Worm (Caenorhabditis elegans) whole organism, young adult: ENCODE results near the gene zig-12.

Source experiments
- B0035.1 ChIP-seq: sonication (generic microtip); optimal IDR thresholded peaks from 2 replicates; lab custom pipeline; 2016; ENCODE audit warnings: missing genetic modification characterization, mild to moderate bottlenecking, missing compliant biosample characterization, missing genotype, missing genetic modification reagents
- B0261.1 ChIP-seq: sonication (generic microtip); optimal IDR thresholded peaks from 2 replicates; lab custom pipeline; 2016; ENCODE audit warnings: mild to moderate bottlenecking, missing genetic modification characterization, moderate library complexity, missing compliant biosample characterization
- B0336.3 ChIP-seq: fragments of 200-800 bp; sonication (Bioruptor generic); IDR thresholded peaks from 2 replicates; pipeline ENCODE4 v1.3.6; 2022; ENCODE audit warnings: missing genetic modification characterization, missing compliant biosample characterization
- F10E7.11 ChIP-seq: sonication (generic microtip); optimal IDR thresholded peaks from 2 replicates; lab custom pipeline; 2017; ENCODE audit warnings: mild to moderate bottlenecking, missing genetic modification characterization, moderate library complexity, missing compliant biosample characterization
- F22D6.2 ChIP-seq: sonication (generic microtip); optimal IDR thresholded peaks from 2 replicates; lab custom pipeline; 2016; ENCODE audit warnings: mild to moderate bottlenecking, missing genetic modification characterization, missing compliant biosample characterization
- F55B11.4 ChIP-seq: sonication (generic microtip); optimal IDR thresholded peaks from 2 replicates; lab custom pipeline; 2016; ENCODE audit warnings: missing compliant biosample characterization, missing genetic modification characterization, borderline replicate concordance; ENCODE audit not compliant: insufficient read depth
- K12H6.12 ChIP-seq: fragments of 200-800 bp; sonication (Bioruptor generic); optimal IDR thresholded peaks from 2 replicates; lab custom pipeline; 2018; ENCODE audit warnings: mild to moderate bottlenecking, missing genetic modification characterization, missing compliant biosample characterization
- T26A5.8 ChIP-seq: sonication (generic microtip); optimal IDR thresholded peaks from 2 replicates; lab custom pipeline; 2016; ENCODE audit warnings: missing genetic modification characterization, missing compliant biosample characterization
- Y79H2A.3 ChIP-seq: fragments of 200-800 bp; sonication (Bioruptor generic); conservative IDR thresholded peaks from 2 replicates; pipeline ENCODE4 v1.3.6; 2022; ENCODE audit warnings: missing genetic modification reagents, missing genetic modification characterization, missing compliant biosample characterization
- akir-1 ChIP-seq: fragments of 200-800 bp; sonication (Bioruptor generic); optimal IDR thresholded peaks from 2 replicates; lab custom pipeline; 2018; ENCODE audit warnings: mild to moderate bottlenecking, missing genetic modification characterization, moderate library complexity, missing compliant biosample characterization
- aptf-2 ChIP-seq: fragments of 200-800 bp; sonication (Bioruptor generic); conservative IDR thresholded peaks from 2 replicates; pipeline ENCODE4 v1.3.6; 2022; ENCODE audit warnings: missing genetic modification reagents, missing genetic modification characterization, missing compliant biosample characterization
- athp-1 ChIP-seq: sonication (generic microtip); optimal IDR thresholded peaks from 2 replicates; lab custom pipeline; 2017; ENCODE audit warnings: mild to moderate bottlenecking, missing genetic modification characterization, missing compliant biosample characterization
- attf-3 ChIP-seq: fragments of 200-800 bp; sonication (Bioruptor generic); conservative IDR thresholded peaks from 2 replicates; pipeline ENCODE4 v1.3.6; 2022; ENCODE audit warnings: missing genetic modification reagents, missing genetic modification characterization, missing compliant biosample characterization
- attf-6 ChIP-seq: fragments of 200-800 bp; sonication (Bioruptor generic); IDR thresholded peaks from 2 replicates; pipeline ENCODE4 v1.3.6; 2022; ENCODE audit warnings: missing genetic modification reagents, missing genetic modification characterization, missing compliant biosample characterization
- cebp-2 ChIP-seq: fragments of 200-800 bp; sonication (Bioruptor generic); IDR thresholded peaks from 2 replicates; pipeline ENCODE4 v1.3.6; 2022; ENCODE audit warnings: missing genetic modification characterization, missing compliant biosample characterization
- ceh-100 ChIP-seq: fragments of 200-800 bp; sonication (Bioruptor generic); IDR thresholded peaks from 2 replicates; pipeline ENCODE4 v1.3.6; 2022; ENCODE audit warnings: missing genetic modification reagents, missing genetic modification characterization, missing compliant biosample characterization
- ceh-27 ChIP-seq: fragments of 200-800 bp; sonication (Bioruptor generic); optimal IDR thresholded peaks from 2 replicates; lab custom pipeline; 2018; ENCODE audit warnings: mild to moderate bottlenecking, missing genetic modification characterization, moderate library complexity, missing compliant biosample characterization
- die-1 ChIP-seq: sonication (generic microtip); optimal IDR thresholded peaks from 2 replicates; lab custom pipeline; 2016; ENCODE audit warnings: missing genotype, mild to moderate bottlenecking, missing genetic modification characterization, missing compliant biosample characterization
- dox-1 ChIP-seq: fragments of 200-800 bp; sonication (Bioruptor generic); IDR thresholded peaks from 2 replicates; pipeline ENCODE4 v1.3.6; 2022; ENCODE audit warnings: missing genetic modification reagents, missing genetic modification characterization, missing compliant biosample characterization
- dpff-1 ChIP-seq: sonication (generic microtip); optimal IDR thresholded peaks from 2 replicates; lab custom pipeline; 2017; ENCODE audit warnings: mild to moderate bottlenecking, missing genetic modification characterization, missing compliant biosample characterization
- egl-18 ChIP-seq: fragments of 200-800 bp; sonication (Bioruptor generic); IDR thresholded peaks from 2 replicates; pipeline ENCODE4 v1.3.6; 2022; ENCODE audit warnings: missing genetic modification reagents, missing genetic modification characterization, missing compliant biosample characterization
- egl-44 ChIP-seq: fragments of 200-800 bp; sonication (Bioruptor generic); IDR thresholded peaks from 2 replicates; pipeline ENCODE4 v1.3.6; 2022; ENCODE audit warnings: missing genetic modification reagents, missing genetic modification characterization, missing compliant biosample characterization
- egrh-3 ChIP-seq: fragments of 200-800 bp; sonication (Bioruptor generic); IDR thresholded peaks from 2 replicates; pipeline ENCODE4 v1.3.6; 2022; ENCODE audit warnings: missing genetic modification reagents, missing genetic modification characterization, missing compliant biosample characterization
- fkh-3 ChIP-seq: sonication (generic microtip); optimal IDR thresholded peaks from 2 replicates; lab custom pipeline; 2016; ENCODE audit warnings: mild to moderate bottlenecking, missing genetic modification characterization, missing compliant biosample characterization
- hlh-26 ChIP-seq: fragments of 200-800 bp; sonication (Bioruptor generic); conservative IDR thresholded peaks from 2 replicates; pipeline ENCODE4 v1.3.6; 2022; ENCODE audit warnings: missing genetic modification reagents, missing genetic modification characterization, missing compliant biosample characterization
- hrde-1 ChIP-seq: sonication (generic microtip); optimal IDR thresholded peaks from 2 replicates; lab custom pipeline; 2016; ENCODE audit warnings: missing genetic modification characterization, mild to moderate bottlenecking, missing compliant biosample characterization, moderate library complexity, missing genotype, missing genetic modification reagents, borderline replicate concordance
- let-526 ChIP-seq: fragments of 200-800 bp; sonication (Bioruptor generic); IDR thresholded peaks from 2 replicates; pipeline ENCODE4 v1.3.6; 2022; ENCODE audit warnings: missing genetic modification reagents, missing genetic modification characterization, missing compliant biosample characterization
- let-607 ChIP-seq, 2 experiments: fragments of 200-800 bp in 1 of 2; sonication (Bioruptor generic) in 1 of 2; sonication (generic microtip) in 1 of 2; optimal IDR thresholded peaks; 2 replicates each; lab custom pipeline; 2016 to 2018; ENCODE audit warnings: mild to moderate bottlenecking in 2 of 2, missing compliant biosample characterization in 2 of 2, missing genetic modification characterization in 2 of 2, moderate library complexity in 2 of 2, missing genotype in 1 of 2
- lin-35 ChIP-seq, 3 experiments: fragments of 150-350 bp in 2 of 3; sonication (generic microtip) in 1 of 3; optimal IDR thresholded peaks; 2 replicates each; lab custom pipeline; 2014 to 2018; ENCODE audit warnings: missing biosample characterization in 3 of 3, missing genetic modification characterization in 3 of 3, missing genetic modification reagents in 3 of 3
- lsl-1 ChIP-seq: fragments of 200-800 bp; sonication (Bioruptor generic); optimal IDR thresholded peaks from 2 replicates; lab custom pipeline; 2018; ENCODE audit warnings: mild to moderate bottlenecking, missing genetic modification characterization, moderate library complexity, missing compliant biosample characterization
- madf-10 ChIP-seq: sonication (generic microtip); optimal IDR thresholded peaks from 2 replicates; lab custom pipeline; 2016; ENCODE audit warnings: mild to moderate bottlenecking, missing genetic modification characterization, missing compliant biosample characterization
- mes-4 ChIP-seq: sonication (generic microtip); optimal IDR thresholded peaks from 2 replicates; lab custom pipeline; 2016; ENCODE audit warnings: missing genotype, missing genetic modification characterization, missing compliant biosample characterization
- nfyb-1 ChIP-seq: fragments of 200-800 bp; sonication (Bioruptor generic); IDR thresholded peaks from 2 replicates; pipeline ENCODE4 v1.3.6; 2022; ENCODE audit warnings: missing genetic modification reagents, missing genetic modification characterization, missing compliant biosample characterization
- nhr-179 ChIP-seq: sonication (generic microtip); optimal IDR thresholded peaks from 2 replicates; lab custom pipeline; 2016; ENCODE audit warnings: mild to moderate bottlenecking, missing genetic modification characterization, missing compliant biosample characterization
- nhr-27 ChIP-seq: fragments of 200-800 bp; sonication (Bioruptor generic); optimal IDR thresholded peaks from 2 replicates; lab custom pipeline; 2018; ENCODE audit warnings: mild to moderate bottlenecking, missing genetic modification characterization, moderate library complexity, missing compliant biosample characterization
- rcor-1 ChIP-seq: fragments of 200-800 bp; sonication (Bioruptor generic); IDR thresholded peaks from 2 replicates; pipeline ENCODE4 v1.3.6; 2022; ENCODE audit warnings: missing genetic modification reagents, missing genetic modification characterization, missing compliant biosample characterization
- repo-1 ChIP-seq: sonication (generic microtip); optimal IDR thresholded peaks from 2 replicates; lab custom pipeline; 2017; ENCODE audit warnings: mild to moderate bottlenecking, missing genetic modification characterization, missing compliant biosample characterization
- sdz-38 ChIP-seq: sonication (generic microtip); optimal IDR thresholded peaks from 2 replicates; lab custom pipeline; 2016; ENCODE audit warnings: missing genotype, missing genetic modification characterization, missing compliant biosample characterization
- snpc-1.3 ChIP-seq: sonication (generic microtip); optimal IDR thresholded peaks from 2 replicates; lab custom pipeline; 2017; ENCODE audit warnings: missing genetic modification characterization, mild to moderate bottlenecking, missing compliant biosample characterization, antibody characterized with exemption, moderate library complexity, missing genotype, missing genetic modification reagents; ENCODE audit not compliant: insufficient read depth
- snpc-4 ChIP-seq, 5 experiments: fragments of 150-350 bp in 1 of 5; sonication (generic microtip) in 4 of 5; optimal IDR thresholded peaks; 2 replicates each; lab custom pipeline; 2014 to 2018; ENCODE audit warnings: missing genetic modification characterization in 5 of 5, missing biosample characterization in 3 of 5, antibody characterized with exemption in 2 of 5, mild to moderate bottlenecking in 2 of 5, missing compliant biosample characterization in 2 of 5, missing genotype in 2 of 5, moderate library complexity in 2 of 5, missing genetic modification reagents in 1 of 5
- somi-1 ChIP-seq: fragments of 200-800 bp; sonication (Bioruptor generic); optimal IDR thresholded peaks from 2 replicates; lab custom pipeline; 2018; ENCODE audit warnings: mild to moderate bottlenecking, missing genetic modification characterization, missing compliant biosample characterization
- tlf-1 ChIP-seq: fragments of 200-800 bp; sonication (Bioruptor generic); optimal IDR thresholded peaks from 2 replicates; lab custom pipeline; 2018; ENCODE audit warnings: mild to moderate bottlenecking, missing genetic modification characterization, missing compliant biosample characterization
- ztf-26 ChIP-seq: sonication (generic microtip); optimal IDR thresholded peaks from 2 replicates; lab custom pipeline; 2017; ENCODE audit warnings: missing genetic modification characterization, missing compliant biosample characterization

Gene zig-12

ce11 chrX:8764044-8764443, 337 bp downstream of the zig-12 start:
- TF ChIP-seq B0035.1 (no peak), akir-1 (no peak), B0336.3 (no peak), hlh-26 (GFP tag; lab: Robert Waterston, UW) (no peak), aptf-2 (GFP tag; lab: Robert Waterston, UW) (no peak), mes-4 (tag; lab: Kevin White, UChicago) (no peak), cebp-2 (GFP tag; lab: Robert Waterston, UW) (no peak), ceh-27 (GFP tag; lab: Kevin White, UChicago) (no peak), repo-1 (tag; lab: Kevin White, UChicago) (no peak), Y79H2A.3 (no peak), sdz-38 (tag; lab: Kevin White, UChicago) (no peak), tlf-1 (GFP tag; lab: Kevin White, UChicago) (no peak), B0261.1 (tag; lab: Kevin White, UChicago) (no peak), T26A5.8 (no peak), F55B11.4 (tag; lab: Kevin White, UChicago) (no peak), egl-44 (GFP tag; lab: Robert Waterston, UW) (no peak), snpc-4 (GFP tag; optimal IDR thresholded peaks at IDR 0.05; lab: Kevin White, UChicago) (no peak), snpc-4 (tag; optimal IDR thresholded peaks at IDR 0.05; lab: Kevin White, UChicago) (no peak), lin-35 (GFP tag; optimal IDR thresholded peaks at IDR 0.05; lab: Kevin White, UChicago) (no peak), hrde-1 (tag; lab: Kevin White, UChicago) (no peak), attf-6 (no peak)

DNA sequence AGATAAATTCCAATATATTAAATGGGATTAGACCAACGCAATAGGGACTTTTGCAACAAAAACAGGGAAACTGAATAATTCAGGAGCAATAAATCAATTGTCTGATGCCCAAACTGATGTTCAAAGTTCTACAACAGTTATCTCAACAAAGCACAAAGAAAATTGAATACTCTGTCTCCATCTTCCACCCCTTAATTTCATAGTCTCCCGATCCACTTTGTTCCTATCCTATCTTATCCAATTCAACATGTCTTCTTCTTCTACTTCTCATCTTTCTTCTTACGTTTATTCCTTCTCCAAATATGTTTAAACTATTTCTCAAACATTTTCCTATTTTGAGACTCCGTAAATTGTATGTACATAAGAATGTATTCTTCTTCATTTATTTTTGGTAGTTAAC, 6.6 kb downstream of the zig-12 start:
- no peak for TF ChIP-seq snpc-1.3 (tag; lab: Kevin White, UChicago)

ce11 chrX:8778558-8778957, 14.9 kb downstream of the zig-12 start, which contains the start of gene ZK721.4:
Gene ZK721.4 (plus strand): TSS chrX:8778858.
- no peak for TF ChIP-seq hrde-1 (tag; lab: Kevin White, UChicago)
- TF ChIP-seq dox-1 (GFP tag; lab: Robert Waterston, UW), result no peak
- no peak for TF ChIP-seq ztf-26 (tag; lab: Kevin White, UChicago)
- TF ChIP-seq rcor-1 (GFP tag; lab: Robert Waterston, UW), result no peak
- no peak for TF ChIP-seq somi-1 (GFP tag; lab: Kevin White, UChicago)
- no peak for TF ChIP-seq repo-1 (tag; lab: Kevin White, UChicago)
- TF ChIP-seq snpc-4 (GFP tag; optimal IDR thresholded peaks at IDR 0.05; lab: Kevin White, UChicago), result no peak
- TF ChIP-seq snpc-4 (tag; optimal IDR thresholded peaks at IDR 0.05; lab: Kevin White, UChicago), result no peak
- TF ChIP-seq lsl-1 (GFP tag; lab: Kevin White, UChicago), result no peak
- no peak for TF ChIP-seq fkh-3 (tag; lab: Kevin White, UChicago)
- no peak for TF ChIP-seq cebp-2 (GFP tag; lab: Robert Waterston, UW)
- no peak for TF ChIP-seq nfyb-1 (GFP tag; lab: Robert Waterston, UW)

DNA sequence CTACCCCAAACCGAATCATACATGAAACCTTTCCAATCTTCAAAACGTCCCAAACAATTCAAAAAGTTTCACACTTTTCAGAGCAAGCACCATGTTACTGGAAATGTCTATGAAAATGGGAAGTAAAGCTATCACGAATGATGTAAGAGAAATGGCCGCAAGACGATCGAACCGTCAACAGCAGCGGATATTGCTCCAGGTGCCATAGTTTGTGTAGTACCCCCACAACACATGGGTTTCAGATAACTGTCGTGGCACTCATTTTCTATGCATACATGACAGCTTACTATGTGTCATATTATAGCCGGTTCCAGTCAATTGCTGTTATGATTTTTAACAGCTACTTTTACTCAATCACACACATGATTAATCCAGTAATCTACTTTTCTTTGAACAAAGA, 20.5 kb downstream of the zig-12 start, which contains the start of gene ZK721.3:
Gene ZK721.3, plus strand, starts transcription at position 301 of the 400 bp plus-strand sequence.
- TF ChIP-seq nhr-27 (tag; lab: Kevin White, UChicago) (no peak), let-526 (no peak), dpff-1 (no peak), let-607 (tag; optimal IDR thresholded peaks at IDR 0.05; lab: Kevin White, UChicago) (no peak), athp-1 (tag; lab: Kevin White, UChicago) (no peak), F10E7.11 (tag; lab: Kevin White, UChicago) (no peak), ceh-100 (GFP tag; lab: Robert Waterston, UW) (no peak), egl-18 (GFP tag; lab: Robert Waterston, UW) (no peak), attf-3 (no peak), K12H6.12 (tag; lab: Kevin White, UChicago) (no peak), B0035.1 (no peak), die-1 (no peak), madf-10 (tag; lab: Kevin White, UChicago) (no peak), F22D6.2 (tag; lab: Kevin White, UChicago) (no peak), tlf-1 (GFP tag; lab: Kevin White, UChicago) (no peak), nhr-179 (tag; lab: Kevin White, UChicago) (no peak), hlh-26 (GFP tag; lab: Robert Waterston, UW) (no peak), egrh-3 (GFP tag; lab: Robert Waterston, UW) (no peak), attf-6 (no peak)
